Worm (Caenorhabditis elegans): Measurements from ENCODE around the gene ctf-4.

ctf-4 gene

DNA sequence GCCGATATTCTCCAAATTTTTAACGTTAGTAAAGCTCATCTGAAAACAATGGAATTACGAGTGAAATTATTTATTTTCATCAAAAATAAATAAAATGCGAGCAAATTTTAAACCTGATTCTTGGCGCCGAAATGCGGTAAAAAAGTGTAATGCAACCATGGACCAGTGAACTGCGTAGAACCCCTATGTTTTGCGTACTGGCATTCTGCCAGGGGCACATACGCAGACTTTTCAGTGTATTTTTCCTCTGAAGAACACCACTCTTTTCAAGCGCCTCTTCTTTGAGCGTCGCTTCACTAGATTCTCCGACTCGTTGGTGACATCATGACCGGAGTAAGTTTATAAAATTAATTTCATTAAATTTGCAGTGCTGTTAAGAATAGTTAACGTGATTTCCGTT, at the start of gene ctf-4, which contains the start of gene eef-1G (continued):
- peak; percentile 74 for TF ChIP-seq ztf-18 (tag; optimal IDR thresholded peaks at IDR 0.05)
- TF ChIP-seq somi-1 (GFP tag; optimal IDR thresholded peaks at IDR 0.05): peak; percentile 78
- TF ChIP-seq Y79H2A.3 (GFP tag; conservative IDR thresholded peaks at IDR 0.05): no peak
- peak; percentile 51 for TF ChIP-seq F49E8.2 (tag; optimal IDR thresholded peaks at IDR 0.05; ENCODE audit: insufficient read depth)
- TF ChIP-seq cebp-1 (GFP tag; IDR thresholded peaks at IDR 0.05): peak; percentile 61; the same call in 1 of the 2 replicates
- peak; percentile 88 for TF ChIP-seq cebp-1 (tag; optimal IDR thresholded peaks at IDR 0.05)
- peak; percentile 97 for TF ChIP-seq dox-1 (GFP tag; IDR thresholded peaks at IDR 0.05)
- no peak for TF ChIP-seq B0261.1 (tag; optimal IDR thresholded peaks at IDR 0.05)
- 0 out of 2 replicates have a peak, but pooled peaks have one; percentile 7 for TF ChIP-seq aptf-2 (GFP tag; conservative IDR thresholded peaks at IDR 0.05)
- TF ChIP-seq pha-4 (tag; optimal IDR thresholded peaks at IDR 0.05): peak; percentile 87
- TF ChIP-seq pbrm-1 (GFP tag; IDR thresholded peaks at IDR 0.05): peak; percentile 91
- peak; percentile 90 for TF ChIP-seq K11D2.4 (GFP tag; IDR thresholded peaks at IDR 0.05)
- peak; percentile 85 for TF ChIP-seq chd-7 (tag; optimal IDR thresholded peaks at IDR 0.05)
- TF ChIP-seq lin-26 (GFP tag; IDR thresholded peaks at IDR 0.05): peak; percentile 55; the same call in 1 of the 2 replicates
- peak; percentile 75 for TF ChIP-seq attf-3 (GFP tag; conservative IDR thresholded peaks at IDR 0.05)
- peak; percentile 74 for TF ChIP-seq tbp1 (GFP tag; optimal IDR thresholded peaks at IDR 0.05)
- peak; percentile 59 for TF ChIP-seq snpc-1.1 (tag; optimal IDR thresholded peaks at IDR 0.05; ENCODE audit: insufficient read depth)
- peak; percentile 69 for TF ChIP-seq madf-10 (tag; optimal IDR thresholded peaks at IDR 0.05)
- TF ChIP-seq cebp-2 (GFP tag; IDR thresholded peaks at IDR 0.05): 0 out of 2 replicates have a peak, but pooled peaks have one; percentile 62
- peak; percentile 86 for TF ChIP-seq C06A6.2 (GFP tag; conservative IDR thresholded peaks at IDR 0.05)
- peak; percentile 76 for TF ChIP-seq hsf-1 (GFP tag; IDR thresholded peaks at IDR 0.05)
- TF ChIP-seq let-607 (tag; optimal IDR thresholded peaks at IDR 0.05): peak; percentile 91 to 94
- TF ChIP-seq lsy-27 (tag; optimal IDR thresholded peaks at IDR 0.05; ENCODE audit: borderline replicate concordance, insufficient read depth): no peak
- TF ChIP-seq Y56A3A.18 (GFP tag; IDR thresholded peaks at IDR 0.05): 0 out of 2 replicates have a peak, but pooled peaks have one; percentile 21
- no peak for TF ChIP-seq nfya-2 (GFP tag; IDR thresholded peaks at IDR 0.05)
- peak; percentile 97 for TF ChIP-seq attf-5 (GFP tag; optimal IDR thresholded peaks at IDR 0.05)
- TF ChIP-seq tbx-9 (tag; optimal IDR thresholded peaks at IDR 0.05; ENCODE audit: borderline replicate concordance): no peak

DNA sequence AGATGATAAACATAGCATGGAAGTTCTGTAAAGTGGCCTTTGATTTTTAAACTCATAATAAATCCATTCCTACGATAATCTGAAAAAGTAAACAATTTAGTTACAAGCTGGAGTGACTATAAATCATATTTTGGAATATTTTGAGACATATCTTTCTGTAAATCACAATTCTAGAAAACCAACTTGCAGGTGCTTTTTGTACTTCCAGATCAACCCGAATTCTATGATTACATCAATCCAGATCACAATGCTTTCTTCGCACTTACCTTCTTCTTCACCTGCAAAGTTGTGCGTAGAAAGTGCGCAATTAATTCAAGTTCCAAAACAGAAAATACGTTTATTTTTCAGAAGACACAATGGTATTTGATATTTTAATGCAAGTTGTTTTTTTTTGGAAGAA, 49.4 kb upstream of the ctf-4 start:
- TF ChIP-seq F39B2.1 (GFP tag; IDR thresholded peaks at IDR 0.05): no peak
- no peak for TF ChIP-seq lin-54 (GFP tag; optimal IDR thresholded peaks at IDR 0.05)
- no peak for TF ChIP-seq bed-1 (GFP tag; IDR thresholded peaks at IDR 0.05)
- TF ChIP-seq F49E8.2 (tag; optimal IDR thresholded peaks at IDR 0.05; ENCODE audit: insufficient read depth): no peak
- TF ChIP-seq tbp1 (GFP tag; optimal IDR thresholded peaks at IDR 0.05): no peak
- TF ChIP-seq lin-26 (GFP tag; IDR thresholded peaks at IDR 0.05): no peak
- no peak for TF ChIP-seq F37B4.10 (GFP tag; IDR thresholded peaks at IDR 0.05)
- TF ChIP-seq aptf-3 (GFP tag; IDR thresholded peaks at IDR 0.05): no peak
- TF ChIP-seq unc-62 (GFP tag; optimal IDR thresholded peaks at IDR 0.05): no peak
- no peak for TF ChIP-seq somi-1 (GFP tag; optimal IDR thresholded peaks at IDR 0.05)
- no peak for TF ChIP-seq ztf-3 (GFP tag; optimal IDR thresholded peaks at IDR 0.05)
- no peak for TF ChIP-seq K11D2.4 (GFP tag; IDR thresholded peaks at IDR 0.05)
- TF ChIP-seq Y79H2A.3 (GFP tag; conservative IDR thresholded peaks at IDR 0.05): no peak
- TF ChIP-seq dpff-1 (tag; optimal IDR thresholded peaks at IDR 0.05): no peak

DNA sequence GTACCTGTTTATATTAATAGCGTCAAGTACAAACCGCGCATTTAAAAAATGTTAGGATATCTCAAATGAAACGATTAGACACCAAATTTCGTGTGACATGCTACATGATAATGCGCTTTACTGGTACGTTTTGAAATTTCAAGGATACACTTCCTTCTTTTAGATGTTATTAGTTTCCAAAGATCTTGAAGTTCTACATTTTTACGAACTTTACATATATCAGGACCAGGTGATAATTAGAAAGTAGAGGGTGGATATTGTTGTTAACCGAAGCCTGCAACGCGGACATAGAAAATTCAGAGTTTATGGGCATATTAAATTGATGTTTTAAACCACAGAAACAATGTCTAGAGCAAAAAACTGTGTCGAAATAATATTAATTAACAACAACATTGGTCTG, 47.8 kb upstream of the ctf-4 start:
- TF ChIP-seq F52B5.7 (tag; optimal IDR thresholded peaks at IDR 0.05): no peak
- TF ChIP-seq lag-1 (GFP tag; IDR thresholded peaks at IDR 0.05): no peak
- TF ChIP-seq F37B4.10 (GFP tag; IDR thresholded peaks at IDR 0.05): no peak
- TF ChIP-seq akir-1 (GFP tag; optimal IDR thresholded peaks at IDR 0.05): no peak
- no peak for TF ChIP-seq ztf-6 (GFP tag; IDR thresholded peaks at IDR 0.05)
- no peak for TF ChIP-seq madf-8 (GFP tag; conservative IDR thresholded peaks at IDR 0.05)
- no peak for TF ChIP-seq lir-1 (GFP tag; conservative IDR thresholded peaks at IDR 0.05)
- TF ChIP-seq hrde-1 (tag; optimal IDR thresholded peaks at IDR 0.05; ENCODE audit: borderline replicate concordance): no peak
- no peak for TF ChIP-seq F57C9.4 (tag; optimal IDR thresholded peaks at IDR 0.05)

Data from whole organism, young adult.